Worm (Caenorhabditis elegans): ENCODE results near the gene rig-6.

DNA sequence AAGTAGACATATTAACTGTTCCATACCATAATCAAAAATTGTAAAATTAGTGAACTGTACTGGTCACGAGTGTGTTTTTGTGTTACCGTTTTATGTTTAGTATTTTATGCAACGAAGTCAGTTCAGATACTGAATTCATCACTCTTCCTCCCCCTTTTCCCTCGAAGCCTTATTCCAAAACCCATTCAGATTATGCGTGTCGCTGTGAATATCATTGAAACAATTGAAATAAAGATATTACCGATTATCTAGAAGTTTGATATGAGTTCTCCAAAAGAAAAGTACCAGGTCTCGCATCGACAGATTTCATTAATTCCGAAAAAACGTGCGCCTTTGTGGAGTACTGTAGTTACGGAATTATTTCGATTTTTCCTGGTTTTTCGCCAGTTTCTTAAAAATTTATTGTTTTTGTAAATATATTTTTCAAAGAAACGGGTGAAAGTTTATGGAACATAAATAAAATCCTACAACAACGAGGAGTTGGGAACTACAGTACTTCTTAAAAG lies 47.1 kb upstream of the rig-6 start:
- TF ChIP-seq aly-1 (tag; optimal IDR thresholded peaks at IDR 0.05) (no peak), tbx-37 (GFP tag; conservative IDR thresholded peaks at IDR 0.05) (no peak), ceh-13 (GFP tag; optimal IDR thresholded peaks at IDR 0.05) (no peak), ets-7 (tag; optimal IDR thresholded peaks at IDR 0.05) (no peak), flt-1 (GFP tag; IDR thresholded peaks at IDR 0.05) (no peak), ama-1 (optimal IDR thresholded peaks at IDR 0.05) (no peak), pes-1 (GFP tag; IDR thresholded peaks at IDR 0.05) (no peak), scrt-1 (GFP tag; IDR thresholded peaks at IDR 0.05) (no peak)

All from whole organism, early embryonic.